Worm (Caenorhabditis elegans) whole organism, L3 larva: ENCODE measurements around the gene otpl-6.

Source experiments
- daf-12 ChIP-seq: fragments of 150-350 bp; optimal IDR thresholded peaks from 2 replicates; lab custom pipeline; 2014; ENCODE audit warnings: missing biosample characterization, missing genetic modification reagents, missing genetic modification characterization
- fos-1 ChIP-seq: fragments of 150-350 bp; optimal IDR thresholded peaks from 2 replicates; lab custom pipeline; 2014; ENCODE audit warnings: missing biosample characterization, missing genetic modification characterization
- hmg-11 ChIP-seq: sonication (generic microtip); optimal IDR thresholded peaks from 2 replicates; lab custom pipeline; 2016; ENCODE audit warnings: missing genetic modification characterization, missing compliant biosample characterization
- nhr-11 ChIP-seq: fragments of 150-350 bp; optimal IDR thresholded peaks from 2 replicates; lab custom pipeline; 2014; ENCODE audit warnings: missing biosample characterization, missing genetic modification characterization
- nhr-67 ChIP-seq: fragments of 150-350 bp; optimal IDR thresholded peaks from 2 replicates; lab custom pipeline; 2014; ENCODE audit warnings: missing biosample characterization, missing genetic modification characterization
- sea-2 ChIP-seq: fragments of 150-350 bp; sonication (generic microtip); optimal IDR thresholded peaks from 4 replicates; lab custom pipeline; 2014; ENCODE audit warnings: missing biosample characterization, missing genetic modification reagents, missing genetic modification characterization
- snpc-4 ChIP-seq: fragments of 150-350 bp; optimal IDR thresholded peaks from 2 replicates; lab custom pipeline; 2014; ENCODE audit warnings: missing biosample characterization, missing genetic modification characterization
- unc-62 ChIP-seq: fragments of 150-350 bp; sonication (generic microtip); optimal IDR thresholded peaks from 4 replicates; lab custom pipeline; 2014; ENCODE audit warnings: missing biosample characterization, missing genetic modification reagents, missing genetic modification characterization
- zag-1 ChIP-seq: fragments of 150-350 bp; optimal IDR thresholded peaks from 2 replicates; lab custom pipeline; 2014; ENCODE audit warnings: missing biosample characterization, missing genetic modification characterization

DNA sequence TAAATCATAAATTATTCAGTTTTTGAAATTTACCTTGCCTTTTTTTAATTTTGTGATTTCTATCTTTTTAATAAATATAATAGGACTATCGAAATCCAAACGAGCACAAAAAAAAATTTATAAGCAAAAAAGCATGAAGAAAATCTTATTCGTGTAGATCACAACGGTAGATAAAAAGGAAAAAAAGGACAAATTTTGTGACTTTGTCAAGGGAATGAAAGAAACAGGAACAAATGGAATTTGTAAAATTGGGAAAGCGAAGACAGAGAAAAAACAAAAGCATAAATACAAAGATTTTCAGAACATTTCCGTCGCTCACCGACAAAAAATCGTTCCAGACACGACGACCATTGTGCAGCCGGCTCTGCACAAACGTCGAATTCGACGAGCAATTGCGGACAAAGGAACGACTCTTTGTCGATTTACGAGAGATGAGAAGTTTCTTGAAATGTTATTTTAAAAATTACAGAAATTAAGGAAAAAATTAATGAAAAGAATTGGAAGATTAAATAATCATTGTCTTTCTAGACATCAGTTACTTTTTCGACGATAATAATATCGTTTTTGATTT, 7.0 kb upstream of the otpl-6 start, which contains the start of gene F45F2.10:
- TF ChIP-seq zag-1 (tag; lab: Kevin White, UChicago), result no peak
- TF ChIP-seq nhr-11 (tag; lab: Kevin White, UChicago), result no peak
- no peak for TF ChIP-seq unc-62 (GFP tag; lab: Kevin White, UChicago)
- peak; percentile 25 for TF ChIP-seq snpc-4 (tag; lab: Kevin White, UChicago)
- TF ChIP-seq fos-1 (tag; lab: Kevin White, UChicago), result no peak
- TF ChIP-seq sea-2, result no peak
- TF ChIP-seq hmg-11 (tag; lab: Kevin White, UChicago), result no peak
- TF ChIP-seq nhr-67 (tag; lab: Kevin White, UChicago), result no peak
- TF ChIP-seq daf-12, result no peak
